Fruit fly (Drosophila melanogaster): ENCODE data around the gene Phs.

Phs gene

DNA sequence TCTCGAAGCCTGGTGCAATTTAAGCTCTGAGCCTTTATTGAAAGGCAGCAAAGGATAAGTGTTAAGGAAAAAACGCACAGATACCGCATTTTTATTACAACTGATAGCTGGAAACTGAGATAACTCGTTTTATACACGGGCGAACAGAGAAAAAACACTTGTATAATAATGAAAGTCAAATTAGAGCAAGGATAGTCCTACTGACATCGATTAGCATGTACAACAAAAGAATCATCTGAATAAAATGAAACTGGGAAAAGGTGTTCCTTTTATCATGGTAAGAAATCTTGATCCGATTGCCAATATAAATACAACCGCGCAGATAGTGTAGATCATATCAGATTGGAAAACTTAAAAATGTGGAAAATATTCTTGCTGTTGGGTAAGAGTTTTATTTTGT, 41.2 kb downstream of the Phs start, which contains the start of the genes Eig71Ej and Eig71Ek:
Eig71Ej (minus strand) TSS at position 101 of the 400 bp plus-strand sequence.
Eig71Ek (plus strand) TSS at position 334 of the 400 bp plus-strand sequence.
- TF ChIP-seq CG8478 (optimal IDR thresholded peaks at IDR 0.05) (no peak), CTCF (optimal IDR thresholded peaks at IDR 0.05) (no peak)

DNA sequence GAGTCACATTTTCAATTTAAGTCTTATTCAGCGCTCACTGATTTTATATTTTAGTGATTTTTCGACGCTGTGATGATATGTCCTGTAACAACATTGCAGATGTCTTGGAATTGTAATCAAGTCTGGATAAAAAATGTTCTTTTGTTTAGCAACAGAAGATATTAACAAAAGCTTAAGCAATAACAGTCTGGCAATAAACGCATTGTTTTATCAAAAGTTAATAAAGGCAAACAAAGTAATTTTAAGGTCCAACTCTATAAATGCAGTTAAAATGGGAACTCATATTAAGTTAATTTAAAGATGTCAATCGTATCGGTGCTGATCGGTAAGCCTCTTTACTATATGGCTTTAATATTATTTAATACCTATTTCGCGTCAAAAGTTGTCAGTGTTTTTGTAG, 41.9 kb downstream of the Phs start, which contains the start of gene CG43082:
CG43082 (plus strand) TSS at position 301 of the 400 bp plus-strand sequence.
- TF ChIP-seq CTCF (optimal IDR thresholded peaks at IDR 0.05) = no peak
- TF ChIP-seq CG8478 (optimal IDR thresholded peaks at IDR 0.05) = no peak

DNA sequence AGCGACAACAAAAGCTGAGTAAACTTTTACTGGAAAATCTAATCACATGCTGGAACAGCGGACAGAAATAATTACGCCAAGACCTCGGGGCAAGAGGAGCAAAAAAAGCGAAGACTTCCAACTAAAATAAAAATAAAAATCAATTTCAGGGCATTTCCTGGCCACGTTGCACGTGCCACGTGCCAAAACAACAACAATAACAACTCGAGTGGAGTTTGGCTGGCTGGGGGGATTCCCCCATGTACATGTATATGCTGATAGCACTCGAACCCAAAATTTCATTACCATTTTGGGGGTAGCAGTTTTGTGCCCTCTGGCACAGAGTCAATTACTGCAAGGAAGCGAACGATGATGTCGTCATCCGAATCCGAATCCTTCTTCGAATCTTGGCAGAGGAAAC, 42.8 kb downstream of the Phs start:
- no peak for TF ChIP-seq CG8478 (optimal IDR thresholded peaks at IDR 0.05)

DNA sequence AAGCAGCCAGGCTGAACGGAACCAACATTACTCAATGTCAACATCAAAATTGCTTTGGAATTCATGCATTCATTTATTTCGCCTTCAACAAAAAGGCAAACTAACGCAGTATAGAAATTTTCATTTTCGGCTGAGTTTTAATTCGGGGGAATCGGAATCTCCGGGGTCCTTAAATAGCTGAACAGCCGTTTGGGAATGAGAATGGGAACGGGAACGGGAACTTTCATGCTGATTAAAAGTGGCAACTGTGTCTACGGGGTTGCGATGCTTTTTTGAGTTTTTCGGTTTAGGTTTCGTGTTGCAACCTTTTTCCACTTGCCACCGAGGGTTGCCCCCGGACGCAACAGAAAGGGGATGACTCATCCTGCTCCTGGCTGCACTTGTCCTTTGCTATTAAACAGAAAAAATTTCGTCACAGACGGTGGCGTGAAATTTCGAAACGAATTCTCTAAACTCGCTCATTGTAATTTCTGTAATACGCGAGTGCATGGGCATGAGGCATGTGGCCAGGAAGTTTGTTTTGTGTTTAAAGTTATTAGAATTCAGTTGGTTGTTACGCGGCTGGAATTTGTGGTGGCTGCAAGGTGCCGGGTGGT, 44.6 kb downstream of the Phs start:
- TF ChIP-seq CG8478 (optimal IDR thresholded peaks at IDR 0.05) (no peak), CTCF (optimal IDR thresholded peaks at IDR 0.05) (no peak)

DNA sequence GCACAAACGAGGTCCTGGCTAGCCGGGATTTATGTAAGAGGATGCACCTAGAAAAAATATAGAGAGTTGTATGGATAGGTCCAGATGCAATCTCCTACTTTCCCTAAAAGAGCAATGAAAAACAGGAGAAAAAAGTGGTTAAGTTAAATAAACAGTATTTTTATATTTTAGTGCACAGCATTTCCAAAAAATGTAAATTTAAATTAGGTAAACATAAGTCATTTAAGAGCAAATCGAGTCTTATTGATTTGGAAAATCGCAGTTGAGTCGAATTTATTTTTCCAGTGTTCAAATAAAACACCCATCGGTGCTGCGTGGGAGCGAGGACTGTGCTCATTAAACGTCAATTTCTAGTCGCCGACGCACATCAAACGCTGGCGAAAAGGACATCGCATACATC, 46.0 kb downstream of the Phs start:
- TF ChIP-seq CG8478 (optimal IDR thresholded peaks at IDR 0.05) = no peak
- no peak for TF ChIP-seq CTCF (optimal IDR thresholded peaks at IDR 0.05)

DNA sequence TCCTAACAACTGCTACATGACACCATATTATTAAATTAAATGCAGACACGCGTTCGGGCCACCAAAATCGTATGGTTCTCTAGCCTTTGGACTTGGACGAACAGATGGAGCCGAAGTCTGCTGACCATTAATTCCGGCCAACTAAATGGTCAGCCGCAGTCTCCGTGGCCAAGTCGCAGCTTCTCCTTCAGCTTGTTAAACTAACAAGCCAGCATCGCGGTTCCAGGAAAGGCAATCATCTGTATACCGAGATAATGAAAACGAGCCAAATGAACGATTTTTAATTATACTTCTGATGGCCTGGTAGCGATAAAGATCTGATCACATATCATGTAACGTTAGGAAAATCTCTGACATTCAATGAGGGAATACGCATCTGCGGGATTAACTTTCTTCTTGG, 50.2 kb downstream of the Phs start:
- TF ChIP-seq CG8478 (optimal IDR thresholded peaks at IDR 0.05) (no peak), CTCF (optimal IDR thresholded peaks at IDR 0.05) (no peak)

DNA sequence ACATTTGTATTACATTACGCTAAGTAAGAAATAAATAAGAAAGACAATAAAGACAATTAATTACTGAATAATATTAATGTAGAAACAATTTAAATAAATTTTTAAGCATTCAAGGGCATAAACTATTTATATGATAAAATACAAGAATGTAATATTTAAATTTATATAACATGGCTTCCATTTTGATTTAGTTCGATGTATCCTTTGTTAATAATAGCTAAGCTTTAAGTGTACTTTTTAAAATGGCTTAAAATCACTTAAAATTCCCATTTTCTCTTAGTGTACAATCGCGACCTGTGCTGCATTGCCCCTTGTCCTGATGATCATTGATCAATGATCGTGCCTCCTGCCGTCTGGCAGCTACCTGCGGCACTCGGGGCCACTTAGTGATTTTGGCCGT, 50.8 kb downstream of the Phs start:
- TF ChIP-seq CTCF (optimal IDR thresholded peaks at IDR 0.05) (no peak), CG8478 (optimal IDR thresholded peaks at IDR 0.05) (no peak)

DNA sequence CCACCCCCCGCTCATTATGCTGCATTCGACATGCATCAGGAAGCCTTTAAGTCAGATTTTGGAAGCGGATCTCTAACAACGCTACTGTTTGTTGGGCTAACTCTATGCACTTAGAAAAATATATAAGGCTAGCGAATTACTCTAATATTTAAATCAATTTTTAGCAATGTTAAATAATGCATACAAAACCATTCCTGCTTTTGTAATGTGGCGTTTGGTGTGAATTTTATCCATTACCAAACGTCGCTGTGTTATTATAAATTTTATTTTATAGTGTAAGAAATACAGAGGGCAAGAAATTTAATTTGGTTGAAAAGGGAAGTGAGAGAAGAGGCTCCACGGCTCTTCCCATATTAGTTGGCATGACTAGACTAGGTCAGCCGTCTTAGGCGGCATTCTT, 53.1 kb downstream of the Phs start:
- TF ChIP-seq CTCF (optimal IDR thresholded peaks at IDR 0.05) = no peak
- no peak for TF ChIP-seq CG8478 (optimal IDR thresholded peaks at IDR 0.05)
